Comparison of ENCODE assay signal across 1 fruit fly cellular context in genomic region chr3L:20923030-20923591, dm6.
TF ChIP-seq lines count a peak whose summit lies in the region.

No protein-coding gene starts in this region.

TF ChIP-seq in whole organism, embryonic, 481 proteins besides CTCF, POLR2A, EP300 and RAD21 (continued from another document and continues in another):
- no peak for TF ChIP-seq pb (GFP tag; optimal IDR thresholded peaks at IDR 0.05; lab: Kevin White, UChicago)
- no peak for TF ChIP-seq ranshi (GFP tag; IDR thresholded peaks at IDR 0.05; lab: Robert Waterston, UW)
- TF ChIP-seq disco-r (GFP tag; optimal IDR thresholded peaks at IDR 0.05; lab: Kevin White, UChicago) = no peak
- no peak for TF ChIP-seq seq (GFP tag; IDR thresholded peaks at IDR 0.05; lab: Robert Waterston, UW)
- TF ChIP-seq CG18764 (GFP tag; optimal IDR thresholded peaks at IDR 0.05; lab: Kevin White, UChicago) = no peak
- no peak for TF ChIP-seq sna (GFP tag; IDR thresholded peaks at IDR 0.05; lab: Robert Waterston, UW; ENCODE audit: partially characterized antibody)
- TF ChIP-seq HLH3B (GFP tag; IDR thresholded peaks at IDR 0.05; lab: Robert Waterston, UW) = peak; percentile 32; the same call in 1 of the 2 replicates
- no peak for TF ChIP-seq Rx (GFP tag; IDR thresholded peaks at IDR 0.05; lab: Robert Waterston, UW)
- no peak for TF ChIP-seq Side (GFP tag; optimal IDR thresholded peaks at IDR 0.05; lab: Kevin White, UChicago)
- TF ChIP-seq Xbp1 (GFP tag; optimal IDR thresholded peaks at IDR 0.05; lab: Kevin White, UChicago) = peak; percentile 51
- peak; percentile 53 to 76 for TF ChIP-seq chif (GFP tag; optimal IDR thresholded peaks at IDR 0.05; lab: Kevin White, UChicago)
- TF ChIP-seq CG4404 (GFP tag; IDR thresholded peaks at IDR 0.05; lab: Robert Waterston, UW) = peak; percentile 75
- peak; percentile 69 for TF ChIP-seq Blimp-1 (GFP tag; optimal IDR thresholded peaks at IDR 0.05; lab: Kevin White, UChicago)
- no peak for TF ChIP-seq ftz-f1 (GFP tag; optimal IDR thresholded peaks at IDR 0.05; lab: Kevin White, UChicago)
- peak; percentile 14 for TF ChIP-seq cato (GFP tag; optimal IDR thresholded peaks at IDR 0.05; lab: Kevin White, UChicago; ENCODE audit: borderline replicate concordance)
- TF ChIP-seq nerfin-2 (GFP tag; IDR thresholded peaks at IDR 0.05; lab: Robert Waterston, UW; ENCODE audit: partially characterized antibody) = no peak
- no peak for TF ChIP-seq HmgZ (tag; optimal IDR thresholded peaks at IDR 0.05; lab: Kevin White, UChicago)
- no peak for TF ChIP-seq corto (GFP tag; optimal IDR thresholded peaks at IDR 0.05; lab: Kevin White, UChicago)
- TF ChIP-seq CG12942 (GFP tag; optimal IDR thresholded peaks at IDR 0.05; lab: Kevin White, UChicago) = no peak
- TF ChIP-seq ken (GFP tag; IDR thresholded peaks at IDR 0.05; lab: Robert Waterston, UW) = no peak
- no peak for TF ChIP-seq kni (GFP tag; optimal IDR thresholded peaks at IDR 0.05; lab: Kevin White, UChicago)
- no peak for TF ChIP-seq run (tag; optimal IDR thresholded peaks at IDR 0.05; lab: Kevin White, UChicago)
- TF ChIP-seq odd (GFP tag; optimal IDR thresholded peaks at IDR 0.05; lab: Kevin White, UChicago) = no peak
- peak; percentile 3 for TF ChIP-seq Six4 (GFP tag; optimal IDR thresholded peaks at IDR 0.05; lab: Kevin White, UChicago)
- TF ChIP-seq CG8281 (tag; optimal IDR thresholded peaks at IDR 0.05; lab: Kevin White, UChicago) = no peak
- no peak for TF ChIP-seq gce (GFP tag; IDR thresholded peaks at IDR 0.05; lab: Robert Waterston, UW)
- TF ChIP-seq CG2120 (GFP tag; optimal IDR thresholded peaks at IDR 0.05; lab: Kevin White, UChicago) = no peak
- no peak for TF ChIP-seq cwo (GFP tag; optimal IDR thresholded peaks at IDR 0.05; lab: Kevin White, UChicago)
- TF ChIP-seq CG9797 (GFP tag; optimal IDR thresholded peaks at IDR 0.05; lab: Kevin White, UChicago) = no peak
- peak; percentile 34 for TF ChIP-seq jing (GFP tag; optimal IDR thresholded peaks at IDR 0.05; lab: Kevin White, UChicago)
- no peak for TF ChIP-seq CG7271 (tag; optimal IDR thresholded peaks at IDR 0.05; lab: Kevin White, UChicago)
- TF ChIP-seq chinmo (GFP tag; IDR thresholded peaks at IDR 0.05; lab: Robert Waterston, UW; ENCODE audit: partially characterized antibody) = no peak
- TF ChIP-seq slp2 (GFP tag; optimal IDR thresholded peaks at IDR 0.05; lab: Kevin White, UChicago) = no peak
- TF ChIP-seq Hand (GFP tag; optimal IDR thresholded peaks at IDR 0.05; lab: Kevin White, UChicago) = no peak
- no peak for TF ChIP-seq Sry-β (GFP tag; optimal IDR thresholded peaks at IDR 0.05; lab: Kevin White, UChicago)
- peak; percentile 46 for TF ChIP-seq CG16815 (GFP tag; optimal IDR thresholded peaks at IDR 0.05; lab: Kevin White, UChicago)
- TF ChIP-seq ttk (GFP tag; IDR thresholded peaks at IDR 0.05; lab: Robert Waterston, UW) = no peak
- no peak for TF ChIP-seq CG11247 (GFP tag; IDR thresholded peaks at IDR 0.05; lab: Robert Waterston, UW)
- TF ChIP-seq Abd-B (GFP tag; optimal IDR thresholded peaks at IDR 0.05; lab: Kevin White, UChicago) = no peak
- no peak for TF ChIP-seq fd3F (GFP tag; optimal IDR thresholded peaks at IDR 0.05; lab: Kevin White, UChicago)
- no peak for TF ChIP-seq Poxn (GFP tag; IDR thresholded peaks at IDR 0.05; lab: Robert Waterston, UW)
- no peak for TF ChIP-seq CG12744 (GFP tag; optimal IDR thresholded peaks at IDR 0.05; lab: Kevin White, UChicago)
- TF ChIP-seq Lim3 (GFP tag; IDR thresholded peaks at IDR 0.05; lab: Robert Waterston, UW) = no peak
- TF ChIP-seq CG18599 (GFP tag; optimal IDR thresholded peaks at IDR 0.05; lab: Kevin White, UChicago) = peak; percentile 27
- TF ChIP-seq Dp (GFP tag; optimal IDR thresholded peaks at IDR 0.05; lab: Kevin White, UChicago) = no peak
- peak; percentile 53 for TF ChIP-seq dmrt99B (tag; optimal IDR thresholded peaks at IDR 0.05; lab: Kevin White, UChicago)
- no peak for TF ChIP-seq CG2116 (GFP tag; optimal IDR thresholded peaks at IDR 0.05; lab: Kevin White, UChicago)
- TF ChIP-seq Kr (GFP tag; optimal IDR thresholded peaks at IDR 0.05; lab: Kevin White, UChicago) = no peak
- TF ChIP-seq CG4617 (GFP tag; optimal IDR thresholded peaks at IDR 0.05; lab: Kevin White, UChicago; ENCODE audit: borderline replicate concordance) = no peak
- TF ChIP-seq NFAT (GFP tag; IDR thresholded peaks at IDR 0.05; lab: Robert Waterston, UW) = no peak
- TF ChIP-seq Lhr (GFP tag; optimal IDR thresholded peaks at IDR 0.05; lab: Kevin White, UChicago) = peak; percentile 1
- TF ChIP-seq CG3995 (GFP tag; optimal IDR thresholded peaks at IDR 0.05; lab: Kevin White, UChicago) = no peak
- peak; percentile 61 for TF ChIP-seq CG15696 (tag; optimal IDR thresholded peaks at IDR 0.05; lab: Kevin White, UChicago)
- no peak for TF ChIP-seq zen2 (GFP tag; IDR thresholded peaks at IDR 0.05; lab: Robert Waterston, UW; ENCODE audit: partially characterized antibody)
- no peak for TF ChIP-seq Bgb (GFP tag; IDR thresholded peaks at IDR 0.05; lab: Robert Waterston, UW; ENCODE audit: partially characterized antibody)
- no peak for TF ChIP-seq CG7963 (GFP tag; IDR thresholded peaks at IDR 0.05; lab: Robert Waterston, UW; ENCODE audit: partially characterized antibody)
- peak; percentile 6 for TF ChIP-seq lab (GFP tag; optimal IDR thresholded peaks at IDR 0.05; lab: Kevin White, UChicago)
- TF ChIP-seq sd (tag; optimal IDR thresholded peaks at IDR 0.05; lab: Kevin White, UChicago) = no peak
- TF ChIP-seq ase (GFP tag; IDR thresholded peaks at IDR 0.05; lab: Robert Waterston, UW) = no peak
- TF ChIP-seq dimm (GFP tag; IDR thresholded peaks at IDR 0.05; lab: Robert Waterston, UW) = 0 out of 2 replicates have a peak, but pooled peaks have one; percentile 7
- peak; percentile 21 for TF ChIP-seq CG7556 (GFP tag; optimal IDR thresholded peaks at IDR 0.05; lab: Kevin White, UChicago)
- TF ChIP-seq lbe (GFP tag; optimal IDR thresholded peaks at IDR 0.05; lab: Kevin White, UChicago) = no peak
- peak; percentile 55 for TF ChIP-seq CG10209 (GFP tag; optimal IDR thresholded peaks at IDR 0.05; lab: Kevin White, UChicago)
- no peak for TF ChIP-seq GATAe (GFP tag; conservative IDR thresholded peaks at IDR 0.05; lab: Robert Waterston, UW)
- TF ChIP-seq Nf-YA (GFP tag; IDR thresholded peaks at IDR 0.05; lab: Robert Waterston, UW) = no peak
- TF ChIP-seq ro (GFP tag; IDR thresholded peaks at IDR 0.05; lab: Robert Waterston, UW) = no peak; the same call in 1 of the 2 replicates
- peak; percentile 18 for TF ChIP-seq ems (GFP tag; optimal IDR thresholded peaks at IDR 0.05; lab: Kevin White, UChicago)
- peak; percentile 18 for TF ChIP-seq stwl (tag; optimal IDR thresholded peaks at IDR 0.05; lab: Kevin White, UChicago)
- TF ChIP-seq so (GFP tag; IDR thresholded peaks at IDR 0.05; lab: Robert Waterston, UW) = no peak
- peak; percentile 57 for TF ChIP-seq ac (GFP tag; optimal IDR thresholded peaks at IDR 0.05; lab: Kevin White, UChicago)
- no peak for TF ChIP-seq CG1792 (GFP tag; optimal IDR thresholded peaks at IDR 0.05; lab: Kevin White, UChicago)
- peak in 1 of 2 experiments; percentile 38 for TF ChIP-seq Pdp1 (GFP tag; optimal IDR thresholded peaks at IDR 0.05; lab: Kevin White, UChicago)
- no peak for TF ChIP-seq Max (GFP tag; optimal IDR thresholded peaks at IDR 0.05; lab: Kevin White, UChicago)
- TF ChIP-seq CG17912 (GFP tag; optimal IDR thresholded peaks at IDR 0.05; lab: Kevin White, UChicago) = no peak
- peak; percentile 50 for TF ChIP-seq tin (GFP tag; optimal IDR thresholded peaks at IDR 0.05; lab: Kevin White, UChicago)
- TF ChIP-seq TFAM (GFP tag; optimal IDR thresholded peaks at IDR 0.05; lab: Kevin White, UChicago) = no peak
- peak; percentile 61 for TF ChIP-seq CG14710 (tag; optimal IDR thresholded peaks at IDR 0.05; lab: Kevin White, UChicago)
- TF ChIP-seq CG10147 (GFP tag; optimal IDR thresholded peaks at IDR 0.05; lab: Kevin White, UChicago) = no peak
- peak; percentile 52 for TF ChIP-seq Hsf (GFP tag; optimal IDR thresholded peaks at IDR 0.05; lab: Kevin White, UChicago)
- peak; percentile 68 for TF ChIP-seq row (GFP tag; IDR thresholded peaks at IDR 0.05; lab: Robert Waterston, UW)
- TF ChIP-seq Dfd (GFP tag; optimal IDR thresholded peaks at IDR 0.05; lab: Kevin White, UChicago) = no peak
- no peak for TF ChIP-seq CG4360 (GFP tag; IDR thresholded peaks at IDR 0.05; lab: Robert Waterston, UW)
- TF ChIP-seq NfI (GFP tag; optimal IDR thresholded peaks at IDR 0.05; lab: Kevin White, UChicago) = no peak
- TF ChIP-seq wdn (GFP tag; IDR thresholded peaks at IDR 0.05; lab: Robert Waterston, UW) = no peak
- TF ChIP-seq CG14965 (GFP tag; optimal IDR thresholded peaks at IDR 0.05; lab: Kevin White, UChicago; ENCODE audit: borderline replicate concordance) = no peak
- TF ChIP-seq Mad (GFP tag; optimal IDR thresholded peaks at IDR 0.05; lab: Kevin White, UChicago) = no peak
- no peak for TF ChIP-seq repo (GFP tag; optimal IDR thresholded peaks at IDR 0.05; lab: Kevin White, UChicago)
- TF ChIP-seq MESR4 (GFP tag; optimal IDR thresholded peaks at IDR 0.05; lab: Kevin White, UChicago) = no peak
- peak; percentile 54 for TF ChIP-seq gsb-n (tag; optimal IDR thresholded peaks at IDR 0.05; lab: Kevin White, UChicago)
- TF ChIP-seq pum (GFP tag; optimal IDR thresholded peaks at IDR 0.05; lab: Kevin White, UChicago) = peak; percentile 29
- TF ChIP-seq CG9876 (GFP tag; optimal IDR thresholded peaks at IDR 0.05; lab: Kevin White, UChicago) = no peak
- peak; percentile 67 for TF ChIP-seq CG18262 (tag; optimal IDR thresholded peaks at IDR 0.05; lab: Kevin White, UChicago)
- TF ChIP-seq sisA (GFP tag; IDR thresholded peaks at IDR 0.05; lab: Robert Waterston, UW) = no peak
- TF ChIP-seq Doc2 (GFP tag; IDR thresholded peaks at IDR 0.05; lab: Robert Waterston, UW) = no peak
- no peak for TF ChIP-seq CG3163 (GFP tag; optimal IDR thresholded peaks at IDR 0.05; lab: Kevin White, UChicago)
- TF ChIP-seq CG13424 (tag; optimal IDR thresholded peaks at IDR 0.05; lab: Kevin White, UChicago) = peak; percentile 29
- no peak for TF ChIP-seq CG4707 (GFP tag; optimal IDR thresholded peaks at IDR 0.05; lab: Kevin White, UChicago)
- peak in 1 of 2 experiments; percentile 34 for TF ChIP-seq pan (optimal IDR thresholded peaks at IDR 0.05; lab: Kevin White, UChicago)
- peak in 1 of 2 experiments; percentile 53 for TF ChIP-seq pan (GFP tag; optimal IDR thresholded peaks at IDR 0.05 in 1 of 2, IDR thresholded peaks at IDR 0.05 in 1 of 2)
- TF ChIP-seq YL-1 (GFP tag; optimal IDR thresholded peaks at IDR 0.05; lab: Kevin White, UChicago) = no peak
- peak; percentile 59 for TF ChIP-seq CG2202 (tag; optimal IDR thresholded peaks at IDR 0.05; lab: Kevin White, UChicago)
- no peak for TF ChIP-seq CG4730 (GFP tag; IDR thresholded peaks at IDR 0.05; lab: Robert Waterston, UW)
- TF ChIP-seq CG31441 (GFP tag; IDR thresholded peaks at IDR 0.05; lab: Robert Waterston, UW) = peak; percentile 69
- TF ChIP-seq Dll (GFP tag; IDR thresholded peaks at IDR 0.05; lab: Robert Waterston, UW; ENCODE audit: partially characterized antibody) = no peak
- no peak for TF ChIP-seq Taf1 (GFP tag; IDR thresholded peaks at IDR 0.05; lab: Robert Waterston, UW)
- TF ChIP-seq CG14667 (GFP tag; IDR thresholded peaks at IDR 0.05; lab: Robert Waterston, UW) = peak; percentile 15; the same call in 1 of the 2 replicates
- no peak for TF ChIP-seq psq (GFP tag; optimal IDR thresholded peaks at IDR 0.05; lab: Kevin White, UChicago)
- TF ChIP-seq Med (GFP tag; lab: Kevin White, UChicago) = peak; percentile 77
- TF ChIP-seq amos (GFP tag; IDR thresholded peaks at IDR 0.05; lab: Robert Waterston, UW; ENCODE audit: partially characterized antibody) = no peak
- TF ChIP-seq CG1647 (GFP tag; optimal IDR thresholded peaks at IDR 0.05; lab: Kevin White, UChicago) = peak; percentile 22
- no peak for TF ChIP-seq vfl (GFP tag; optimal IDR thresholded peaks at IDR 0.05; lab: Kevin White, UChicago)
- TF ChIP-seq Ptx1 (GFP tag; IDR thresholded peaks at IDR 0.05; lab: Robert Waterston, UW) = 0 out of 2 replicates have a peak, but pooled peaks have one; percentile 27
- no peak for TF ChIP-seq CG15073 (GFP tag; optimal IDR thresholded peaks at IDR 0.05; lab: Kevin White, UChicago)
- no peak for TF ChIP-seq CG32532 (GFP tag; IDR thresholded peaks at IDR 0.05; lab: Robert Waterston, UW)
- no peak for TF ChIP-seq CG8290 (GFP tag; optimal IDR thresholded peaks at IDR 0.05; lab: Kevin White, UChicago)
- no peak for TF ChIP-seq CG8290 (tag; optimal IDR thresholded peaks at IDR 0.05; lab: Kevin White, UChicago)
- TF ChIP-seq Scr (GFP tag; IDR thresholded peaks at IDR 0.05; lab: Robert Waterston, UW; ENCODE audit: partially characterized antibody) = no peak
- peak; percentile 61 for TF ChIP-seq Chrac-16 (GFP tag; optimal IDR thresholded peaks at IDR 0.05; lab: Kevin White, UChicago)
- no peak for TF ChIP-seq hkb (optimal IDR thresholded peaks at IDR 0.05; lab: Kevin White, UChicago)
- TF ChIP-seq hkb (GFP tag; IDR thresholded peaks at IDR 0.05; lab: Robert Waterston, UW) = no peak
- peak; percentile 32 for TF ChIP-seq PHDP (tag; optimal IDR thresholded peaks at IDR 0.05; lab: Kevin White, UChicago)
- peak; percentile 53 for TF ChIP-seq fd102C (GFP tag; optimal IDR thresholded peaks at IDR 0.05; lab: Kevin White, UChicago)
- no peak for TF ChIP-seq Eip74EF (GFP tag; optimal IDR thresholded peaks at IDR 0.05; lab: Kevin White, UChicago)
- no peak for TF ChIP-seq Hmx (GFP tag; optimal IDR thresholded peaks at IDR 0.05; lab: Kevin White, UChicago)
- peak; percentile 8 for TF ChIP-seq HHEX (GFP tag; optimal IDR thresholded peaks at IDR 0.05; lab: Kevin White, UChicago)
- no peak for TF ChIP-seq zfh2 (GFP tag; optimal IDR thresholded peaks at IDR 0.05; lab: Kevin White, UChicago)
- TF ChIP-seq NC2β (GFP tag; optimal IDR thresholded peaks at IDR 0.05; lab: Kevin White, UChicago) = peak; percentile 44
- peak; percentile 79 for TF ChIP-seq CG2712 (tag; optimal IDR thresholded peaks at IDR 0.05; lab: Kevin White, UChicago)
- no peak for TF ChIP-seq CG11093 (GFP tag; IDR thresholded peaks at IDR 0.05; lab: Robert Waterston, UW)
- no peak for TF ChIP-seq CG11085 (GFP tag; IDR thresholded peaks at IDR 0.05; lab: Robert Waterston, UW)
- TF ChIP-seq oc (tag; optimal IDR thresholded peaks at IDR 0.05; lab: Kevin White, UChicago) = peak; percentile 2
- TF ChIP-seq CG14441 (GFP tag; IDR thresholded peaks at IDR 0.05; lab: Robert Waterston, UW) = no peak
- no peak for TF ChIP-seq pita (GFP tag; optimal IDR thresholded peaks at IDR 0.05; lab: Kevin White, UChicago)
- no peak for TF ChIP-seq aop (GFP tag; IDR thresholded peaks at IDR 0.05; lab: Robert Waterston, UW)
- no peak for TF ChIP-seq CG3281 (GFP tag; optimal IDR thresholded peaks at IDR 0.05; lab: Kevin White, UChicago)
- peak; percentile 45 for TF ChIP-seq Mes4 (GFP tag; optimal IDR thresholded peaks at IDR 0.05; lab: Kevin White, UChicago)
